Fruit fly (Drosophila melanogaster): ENCODE results near the gene Gs1.
A peak's percentile ranks its signal among the peaks of the same experiment; 100 is the strongest.

The Gs1 gene

dm6 chr2L:158649-159257 lies 26.9 kb downstream of the Gs1 start, which contains the start of the genes CG33635 and spen (continued):
- no peak for TF ChIP-seq row (GFP tag; IDR thresholded peaks at IDR 0.05)
- TF ChIP-seq dmrt99B (tag; optimal IDR thresholded peaks at IDR 0.05), result no peak
- TF ChIP-seq nerfin-2 (GFP tag; IDR thresholded peaks at IDR 0.05; ENCODE audit: partially characterized antibody), result no peak
- TF ChIP-seq CG10147 (GFP tag; optimal IDR thresholded peaks at IDR 0.05), result peak; percentile 65
- no peak for TF ChIP-seq dysf (GFP tag; IDR thresholded peaks at IDR 0.05)
- peak; percentile 50 for TF ChIP-seq CG13296 (GFP tag; optimal IDR thresholded peaks at IDR 0.05)
- no peak for TF ChIP-seq vfl (GFP tag; optimal IDR thresholded peaks at IDR 0.05)
- TF ChIP-seq lmd (GFP tag; IDR thresholded peaks at IDR 0.05), result no peak
- TF ChIP-seq pho (GFP tag; optimal IDR thresholded peaks at IDR 0.05), result peak; percentile 29
- TF ChIP-seq lab (GFP tag; optimal IDR thresholded peaks at IDR 0.05), result peak; percentile 65
- TF ChIP-seq HHEX (GFP tag; optimal IDR thresholded peaks at IDR 0.05), result peak; percentile 52
- no peak for TF ChIP-seq psq (GFP tag; optimal IDR thresholded peaks at IDR 0.05)
- peak; percentile 15 for TF ChIP-seq schlank (tag; optimal IDR thresholded peaks at IDR 0.05)
- TF ChIP-seq chinmo (GFP tag; IDR thresholded peaks at IDR 0.05; ENCODE audit: partially characterized antibody), result no peak
- no peak for TF ChIP-seq Doc3 (GFP tag; IDR thresholded peaks at IDR 0.05; ENCODE audit: partially characterized antibody)
- no peak for TF ChIP-seq Kr (GFP tag; optimal IDR thresholded peaks at IDR 0.05)
- TF ChIP-seq CG10959 (GFP tag; IDR thresholded peaks at IDR 0.05), result no peak
- TF ChIP-seq Dfd (GFP tag; optimal IDR thresholded peaks at IDR 0.05), result no peak
- TF ChIP-seq Camta (GFP tag; optimal IDR thresholded peaks at IDR 0.05), result no peak
- no peak for TF ChIP-seq CG14667 (GFP tag; IDR thresholded peaks at IDR 0.05)
- no peak for TF ChIP-seq hth (optimal IDR thresholded peaks at IDR 0.05)
- no peak for TF ChIP-seq CG16863 (GFP tag; optimal IDR thresholded peaks at IDR 0.05)
- TF ChIP-seq CkIIα-i1 (GFP tag; IDR thresholded peaks at IDR 0.05), result no peak
- TF ChIP-seq salm (tag; optimal IDR thresholded peaks at IDR 0.05), result peak; percentile 53
- no peak for TF ChIP-seq ham (GFP tag; IDR thresholded peaks at IDR 0.05)
- TF ChIP-seq CG7556 (GFP tag; optimal IDR thresholded peaks at IDR 0.05), result no peak
- TF ChIP-seq CoRest (tag; optimal IDR thresholded peaks at IDR 0.05), result peak; percentile 47
- no peak for TF ChIP-seq klu (GFP tag; IDR thresholded peaks at IDR 0.05)
- TF ChIP-seq sd (tag; optimal IDR thresholded peaks at IDR 0.05), result peak; percentile 52
- TF ChIP-seq CG11247 (GFP tag; IDR thresholded peaks at IDR 0.05), result no peak
- no peak for TF ChIP-seq Oaz (GFP tag; IDR thresholded peaks at IDR 0.05)
- no peak for TF ChIP-seq ken (GFP tag; IDR thresholded peaks at IDR 0.05)
- TF ChIP-seq Abd-B (GFP tag; optimal IDR thresholded peaks at IDR 0.05), result no peak
- TF ChIP-seq nerfin-1 (tag; optimal IDR thresholded peaks at IDR 0.05), result peak; percentile 47
- no peak for TF ChIP-seq ind (GFP tag; optimal IDR thresholded peaks at IDR 0.05)
- no peak for TF ChIP-seq ci (GFP tag; IDR thresholded peaks at IDR 0.05)
- TF ChIP-seq CG4424 (GFP tag; optimal IDR thresholded peaks at IDR 0.05), result no peak
- TF ChIP-seq gfzf (GFP tag; optimal IDR thresholded peaks at IDR 0.05), result peak; percentile 97
- TF ChIP-seq CG7372 (GFP tag; IDR thresholded peaks at IDR 0.05), result no peak
- TF ChIP-seq CG11398 (GFP tag; optimal IDR thresholded peaks at IDR 0.05), result no peak
- peak; percentile 25 for TF ChIP-seq eyg (GFP tag; optimal IDR thresholded peaks at IDR 0.05)
- no peak for TF ChIP-seq Scr (GFP tag; IDR thresholded peaks at IDR 0.05; ENCODE audit: partially characterized antibody)
- TF ChIP-seq CG12391 (tag; optimal IDR thresholded peaks at IDR 0.05), result peak; percentile 57
- no peak for TF ChIP-seq esg (GFP tag; conservative IDR thresholded peaks at IDR 0.05)
- TF ChIP-seq CG12942 (GFP tag; optimal IDR thresholded peaks at IDR 0.05), result no peak
- no peak for TF ChIP-seq CG30431 (GFP tag; optimal IDR thresholded peaks at IDR 0.05)
- no peak for TF ChIP-seq CG31224 (GFP tag; IDR thresholded peaks at IDR 0.05)
- no peak for TF ChIP-seq CG8478 (optimal IDR thresholded peaks at IDR 0.05)
- TF ChIP-seq CG42726 (GFP tag; IDR thresholded peaks at IDR 0.05; ENCODE audit: partially characterized antibody), result no peak
- TF ChIP-seq CG34422 (GFP tag; IDR thresholded peaks at IDR 0.05), result no peak
- TF ChIP-seq Nf-YB (GFP tag; optimal IDR thresholded peaks at IDR 0.05), result no peak
- TF ChIP-seq CHES-1-like (GFP tag; optimal IDR thresholded peaks at IDR 0.05), result peak; percentile 65

Data from whole organism, embryonic.